Fruit fly (Drosophila melanogaster) whole organism, pupa: ENCODE results near the gene Ice2.
A peak's percentile ranks its signal among the peaks of the same experiment; 100 is the strongest.

ENCODE experiments used
- CG12605 ChIP-seq: fragments of 200-800 bp; sonication (Bioruptor generic); IDR thresholded peaks from 2 replicates; pipeline ENCODE4 v1.3.6; 2022; ENCODE audit warnings: missing biosample characterization, missing genetic modification characterization
- CG8159 ChIP-seq: fragments of 200-800 bp; sonication (Bioruptor generic); optimal IDR thresholded peaks from 3 replicates; lab custom pipeline; 2018; ENCODE audit warnings: missing biosample characterization, mild to moderate bottlenecking, missing genetic modification characterization, moderate library complexity

- TF ChIP-seq CG8159 (tag; lab: Kevin White, UChicago) (peak; percentile 39), CG12605 (no peak)
These were observed 19.0 kb upstream of the Ice2 start, which contains the start of gene Rab11 for dm6 chr3R:21111046-21111480.
